Fruit fly (Drosophila melanogaster) whole organism, embryonic: Measurements from ENCODE around the gene Spn28Dc.

ENCODE experiments used
- CG10321 ChIP-seq: fragments of 200-800 bp; sonication (Bioruptor generic); IDR thresholded peaks from 2 replicates; pipeline ENCODE4 v1.3.6; 2022; ENCODE audit warnings: missing biosample characterization, missing genetic modification characterization
- CG10959 ChIP-seq: fragments of 200-800 bp; sonication (Bioruptor generic); IDR thresholded peaks from 2 replicates; pipeline ENCODE4 v1.3.6; 2022; ENCODE audit warnings: missing biosample characterization, missing genetic modification characterization
- CG11504 ChIP-seq: fragments of 200-800 bp; sonication (Bioruptor generic); optimal IDR thresholded peaks from 3 replicates; lab custom pipeline; 2019; ENCODE audit warnings: missing biosample characterization, mild to moderate bottlenecking, missing genetic modification characterization, moderate library complexity
- CG13287 ChIP-seq: fragments of 200-800 bp; sonication (Bioruptor generic); IDR thresholded peaks from 2 replicates; pipeline ENCODE4 v1.3.6; 2022; ENCODE audit warnings: missing biosample characterization, missing genetic modification characterization; ENCODE audit not compliant: partially characterized antibody
- CG14014 ChIP-seq: fragments of 200-800 bp; sonication (Bioruptor generic); IDR thresholded peaks from 2 replicates; pipeline ENCODE4 v1.3.6; 2022; ENCODE audit warnings: missing biosample characterization, missing genetic modification characterization
- CG15601 ChIP-seq: fragments of 200-800 bp; sonication (Bioruptor generic); optimal IDR thresholded peaks from 3 replicates; lab custom pipeline; 2019; ENCODE audit warnings: missing biosample characterization, mild to moderate bottlenecking, missing genetic modification characterization, moderate library complexity
- CG16815 ChIP-seq: fragments of 200-800 bp; sonication (Bioruptor generic); optimal IDR thresholded peaks from 3 replicates; lab custom pipeline; 2017; ENCODE audit warnings: missing biosample characterization, mild to moderate bottlenecking, missing genetic modification characterization
- CG2116 ChIP-seq: fragments of 200-800 bp; sonication (Bioruptor generic); optimal IDR thresholded peaks from 3 replicates; lab custom pipeline; 2018; ENCODE audit warnings: missing biosample characterization, mild to moderate bottlenecking, missing genetic modification characterization
- CG2120 ChIP-seq: fragments of 200-800 bp; sonication (Bioruptor generic); optimal IDR thresholded peaks from 3 replicates; lab custom pipeline; 2016; ENCODE audit warnings: missing biosample characterization, missing genetic modification characterization
- CG30020 ChIP-seq: fragments of 200-800 bp; optimal IDR thresholded peaks from 2 replicates; lab custom pipeline; 2019; ENCODE audit warnings: missing biosample characterization, mild to moderate bottlenecking, missing genetic modification characterization, moderate library complexity
- CG33213 ChIP-seq: fragments of 200-800 bp; sonication (Bioruptor generic); optimal IDR thresholded peaks from 3 replicates; lab custom pipeline; 2016; ENCODE audit warnings: missing biosample characterization, missing genetic modification characterization
- CG34422 ChIP-seq: fragments of 200-800 bp; sonication (Bioruptor generic); IDR thresholded peaks from 3 replicates; pipeline ENCODE4 v1.3.6; 2022; ENCODE audit warnings: missing biosample characterization, missing genetic modification characterization
- CG42726 ChIP-seq: fragments of 200-800 bp; sonication (Bioruptor generic); IDR thresholded peaks from 2 replicates; pipeline ENCODE4 v1.3.6; 2022; ENCODE audit warnings: missing biosample characterization, missing genetic modification characterization; ENCODE audit not compliant: partially characterized antibody
- CG4617 ChIP-seq: fragments of 200-800 bp; sonication (Bioruptor generic); optimal IDR thresholded peaks from 3 replicates; lab custom pipeline; 2016; ENCODE audit warnings: missing biosample characterization, missing genetic modification characterization, borderline replicate concordance
- CG4820 ChIP-seq: fragments of 200-800 bp; sonication (Bioruptor generic); optimal IDR thresholded peaks from 3 replicates; lab custom pipeline; 2016; ENCODE audit warnings: missing biosample characterization, missing genetic modification characterization
- CG5245 ChIP-seq: fragments of 200-800 bp; sonication (Bioruptor generic); optimal IDR thresholded peaks from 3 replicates; lab custom pipeline; 2016; ENCODE audit warnings: missing biosample characterization, missing genetic modification characterization
- CG5953 ChIP-seq: fragments of 200-800 bp; sonication (Bioruptor generic); IDR thresholded peaks from 2 replicates; pipeline ENCODE4 v1.3.6; 2022; ENCODE audit warnings: missing biosample characterization, missing genetic modification characterization
- CG6791 ChIP-seq: fragments of 200-800 bp; sonication (Bioruptor generic); IDR thresholded peaks from 3 replicates; pipeline ENCODE4 v1.3.6; 2022; ENCODE audit warnings: missing biosample characterization, missing genetic modification characterization; ENCODE audit not compliant: partially characterized antibody
- CG6813 ChIP-seq: fragments of 200-800 bp; sonication (Bioruptor generic); optimal IDR thresholded peaks from 2 replicates; lab custom pipeline; 2017; ENCODE audit warnings: missing biosample characterization, missing genetic modification characterization, mild to moderate bottlenecking, moderate library complexity, missing genetic modification reagents
- Dp ChIP-seq: fragments of 200-800 bp; sonication (Bioruptor generic); optimal IDR thresholded peaks from 2 replicates; lab custom pipeline; 2018; ENCODE audit warnings: missing biosample characterization, mild to moderate bottlenecking, missing genetic modification characterization, moderate library complexity
- Dref ChIP-seq: fragments of 200-800 bp; sonication (Bioruptor generic); IDR thresholded peaks from 2 replicates; pipeline ENCODE4 v1.3.6; 2022; ENCODE audit warnings: missing biosample characterization, missing genetic modification characterization
- Hey ChIP-seq: fragments of 200-800 bp; sonication (Bioruptor generic); optimal IDR thresholded peaks from 3 replicates; lab custom pipeline; 2018; ENCODE audit warnings: missing biosample characterization, mild to moderate bottlenecking, missing genetic modification characterization
- MBD-R2 ChIP-seq: fragments of 200-800 bp; sonication (Bioruptor generic); IDR thresholded peaks from 2 replicates; pipeline ENCODE4 v1.3.6; 2022; ENCODE audit warnings: missing biosample characterization, missing genetic modification characterization
- MESR4 ChIP-seq: fragments of 200-800 bp; sonication (Bioruptor generic); optimal IDR thresholded peaks from 2 replicates; lab custom pipeline; 2018; ENCODE audit warnings: missing biosample characterization, mild to moderate bottlenecking, missing genetic modification characterization, moderate library complexity
- Myb ChIP-seq: fragments of 200-800 bp; sonication (Bioruptor generic); optimal IDR thresholded peaks from 2 replicates; lab custom pipeline; 2016; ENCODE audit warnings: missing biosample characterization, missing genetic modification characterization
- Neu2 ChIP-seq: fragments of 200-800 bp; sonication (Bioruptor generic); optimal IDR thresholded peaks from 3 replicates; lab custom pipeline; 2016; ENCODE audit warnings: missing biosample characterization, missing genetic modification characterization, borderline replicate concordance
- Oli ChIP-seq: fragments of 200-800 bp; sonication (Bioruptor generic); optimal IDR thresholded peaks from 2 replicates; lab custom pipeline; 2018; ENCODE audit warnings: missing biosample characterization, mild to moderate bottlenecking, missing genetic modification characterization, moderate library complexity
- PHDP ChIP-seq: fragments of 200-800 bp; sonication (Bioruptor generic); optimal IDR thresholded peaks from 3 replicates; lab custom pipeline; 2018; ENCODE audit warnings: missing biosample characterization, mild to moderate bottlenecking, missing genetic modification characterization, moderate library complexity
- Scr ChIP-seq: fragments of 200-800 bp; sonication (Bioruptor generic); IDR thresholded peaks from 2 replicates; pipeline ENCODE4 v1.3.6; 2022; ENCODE audit warnings: missing biosample characterization, missing genetic modification characterization; ENCODE audit not compliant: partially characterized antibody
- Sin3A ChIP-seq: fragments of >200 bp; optimal IDR thresholded peaks from 2 replicates; lab custom pipeline; 2018
- Ssrp ChIP-seq: fragments of 200-800 bp; sonication (Bioruptor generic); optimal IDR thresholded peaks from 2 replicates; lab custom pipeline; 2018; ENCODE audit warnings: missing biosample characterization, mild to moderate bottlenecking, missing genetic modification characterization, moderate library complexity
- Stat92E ChIP-seq, 3 experiments: fragments of >200 bp in 2 of 3; fragments of 200-800 bp in 1 of 3; sonication (Bioruptor generic) in 1 of 3; optimal IDR thresholded peaks; 2 replicates each; lab custom pipeline; 2017 to 2019; ENCODE audit warnings: missing biosample characterization in 3 of 3, missing genetic modification characterization in 3 of 3, mild to moderate bottlenecking in 1 of 3, moderate library complexity in 1 of 3
- Vsx1 ChIP-seq: fragments of 200-800 bp; sonication (Bioruptor generic); optimal IDR thresholded peaks from 2 replicates; lab custom pipeline; 2017; ENCODE audit warnings: missing biosample characterization, mild to moderate bottlenecking, missing genetic modification characterization, missing genetic modification reagents
- aop ChIP-seq: fragments of 200-800 bp; sonication (Bioruptor generic); IDR thresholded peaks from 2 replicates; pipeline ENCODE4 v1.3.6; 2022; ENCODE audit warnings: missing biosample characterization, missing genetic modification characterization
- ato ChIP-seq: fragments of 200-800 bp; sonication (Bioruptor generic); IDR thresholded peaks from 2 replicates; pipeline ENCODE4 v1.3.6; 2022; ENCODE audit warnings: missing biosample characterization, missing genetic modification characterization; ENCODE audit not compliant: partially characterized antibody
- bsh ChIP-seq, 2 experiments: fragments of 200-800 bp; sonication (Bioruptor generic); optimal IDR thresholded peaks; 2 replicates each; lab custom pipeline; 2017 to 2018; ENCODE audit warnings: mild to moderate bottlenecking in 2 of 2, missing biosample characterization in 2 of 2, missing genetic modification characterization in 2 of 2, moderate library complexity in 1 of 2
- eve ChIP-seq, 2 experiments: fragments of >200 bp; optimal IDR thresholded peaks; 2 replicates each; lab custom pipeline; 2017; ENCODE audit warnings: missing biosample characterization in 2 of 2, missing genetic modification characterization in 2 of 2
- gsb-n ChIP-seq: fragments of 200-800 bp; sonication (Bioruptor generic); optimal IDR thresholded peaks from 3 replicates; lab custom pipeline; 2018; ENCODE audit warnings: missing biosample characterization, mild to moderate bottlenecking, missing genetic modification characterization
- hbn ChIP-seq: fragments of 200-800 bp; sonication (Bioruptor generic); IDR thresholded peaks from 2 replicates; pipeline ENCODE4 v1.3.6; 2022; ENCODE audit warnings: missing biosample characterization, missing genetic modification characterization; ENCODE audit not compliant: partially characterized antibody
- lbe ChIP-seq: fragments of 200-800 bp; sonication (Bioruptor generic); optimal IDR thresholded peaks from 2 replicates; lab custom pipeline; 2016; ENCODE audit warnings: missing biosample characterization, mild to moderate bottlenecking, missing genetic modification characterization
- nerfin-2 ChIP-seq: fragments of 200-800 bp; sonication (Bioruptor generic); IDR thresholded peaks from 2 replicates; pipeline ENCODE4 v1.3.6; 2022; ENCODE audit warnings: missing biosample characterization, missing genetic modification characterization; ENCODE audit not compliant: partially characterized antibody
- pb ChIP-seq: fragments of 200-800 bp; sonication (Bioruptor generic); optimal IDR thresholded peaks from 3 replicates; lab custom pipeline; 2016; ENCODE audit warnings: missing biosample characterization, missing genetic modification characterization
- pzg ChIP-seq: fragments of 200-800 bp; sonication (Bioruptor generic); optimal IDR thresholded peaks from 3 replicates; lab custom pipeline; 2018; ENCODE audit warnings: missing biosample characterization, mild to moderate bottlenecking, missing genetic modification characterization, moderate library complexity
- ranshi ChIP-seq: fragments of 200-800 bp; sonication (Bioruptor generic); IDR thresholded peaks from 2 replicates; pipeline ENCODE4 v1.3.6; 2022; ENCODE audit warnings: missing biosample characterization, missing genetic modification characterization
- sqz ChIP-seq: fragments of 200-800 bp; sonication (Bioruptor generic); optimal IDR thresholded peaks from 3 replicates; lab custom pipeline; 2018; ENCODE audit warnings: missing biosample characterization, mild to moderate bottlenecking, missing genetic modification characterization
- stc ChIP-seq: fragments of 200-800 bp; sonication (Bioruptor generic); IDR thresholded peaks from 2 replicates; pipeline ENCODE4 v1.3.6; 2022; ENCODE audit warnings: missing biosample characterization, missing genetic modification characterization
- stwl ChIP-seq: fragments of 200-800 bp; sonication (Bioruptor generic); optimal IDR thresholded peaks from 3 replicates; lab custom pipeline; 2018; ENCODE audit warnings: missing biosample characterization, mild to moderate bottlenecking, missing genetic modification characterization, moderate library complexity
- ttk ChIP-seq: fragments of 200-800 bp; sonication (Bioruptor generic); IDR thresholded peaks from 2 replicates; pipeline ENCODE4 v2.1.2; 2022; ENCODE audit warnings: missing biosample characterization, missing genetic modification characterization
- unc-4 ChIP-seq: fragments of 200-800 bp; sonication (Bioruptor generic); IDR thresholded peaks from 2 replicates; pipeline ENCODE4 v1.3.6; 2022; ENCODE audit warnings: missing biosample characterization, missing genetic modification characterization; ENCODE audit not compliant: partially characterized antibody
- zen2 ChIP-seq: fragments of 200-800 bp; sonication (Bioruptor generic); IDR thresholded peaks from 3 replicates; pipeline ENCODE4 v1.3.6; 2022; ENCODE audit warnings: missing biosample characterization, missing genetic modification characterization; ENCODE audit not compliant: partially characterized antibody

Spn28Dc gene

dm6 chr2L:8043282-8043668 is 36.3 kb upstream of the Spn28Dc start, which contains the start of gene Megf8 (continued):
- TF ChIP-seq Hey (no peak), CG34422 (GFP tag; lab: Robert Waterston, UW) (0 out of 3 replicates have a peak, but pooled peaks have one; percentile 8), Scr (peak; percentile 12; the same call in 1 of the 2 replicates), eve (GFP tag; optimal IDR thresholded peaks at IDR 0.05; lab: Kevin White, UChicago) (no peak), ttk (GFP tag; lab: Robert Waterston, UW) (no peak), CG16815 (GFP tag; lab: Kevin White, UChicago) (no peak), CG13287 (GFP tag; lab: Robert Waterston, UW) (peak; percentile 60), zen2 (GFP tag; lab: Robert Waterston, UW) (peak; percentile 84), CG5953 (GFP tag; lab: Robert Waterston, UW) (no peak), CG6813 (no peak), CG14014 (no peak), hbn (peak; percentile 55), bsh (GFP tag; optimal IDR thresholded peaks at IDR 0.05; lab: Kevin White, UChicago) (no peak), CG5245 (GFP tag; lab: Kevin White, UChicago) (no peak), PHDP (tag; lab: Kevin White, UChicago) (no peak), lbe (GFP tag; lab: Kevin White, UChicago) (no peak), nerfin-2 (peak; percentile 75), CG6791 (GFP tag; lab: Robert Waterston, UW) (peak; percentile 74), CG2116 (no peak), sqz (GFP tag; lab: Kevin White, UChicago) (no peak), CG30020 (tag; lab: Kevin White, UChicago) (no peak), stwl (tag; lab: Kevin White, UChicago) (peak; percentile 51), MESR4 (GFP tag; lab: Kevin White, UChicago) (peak; percentile 77), CG4820 (GFP tag; lab: Kevin White, UChicago) (no peak), pzg (GFP tag; lab: Kevin White, UChicago) (peak; percentile 28), CG42726 (GFP tag; lab: Robert Waterston, UW) (peak; percentile 21; the same call in 1 of the 2 replicates), Ssrp (tag; lab: Kevin White, UChicago) (no peak), gsb-n (no peak), Stat92E (GFP tag; optimal IDR thresholded peaks at IDR 0.05; lab: Kevin White, UChicago) (no peak), ranshi (GFP tag; lab: Robert Waterston, UW) (no peak), CG11504 (tag; lab: Kevin White, UChicago) (no peak), CG15601 (tag; lab: Kevin White, UChicago) (no peak), CG4617 (GFP tag; lab: Kevin White, UChicago) (peak; percentile 35), CG2120 (GFP tag; lab: Kevin White, UChicago) (no peak), Oli (tag; lab: Kevin White, UChicago) (no peak), pb (no peak), Sin3A (lab: Kevin White, UChicago) (no peak), MBD-R2 (GFP tag; lab: Robert Waterston, UW) (peak; percentile 52), unc-4 (GFP tag; lab: Robert Waterston, UW) (peak; percentile 53; the same call in 1 of the 2 replicates), CG33213 (GFP tag; lab: Kevin White, UChicago) (no peak), Neu2 (no peak), ato (GFP tag; lab: Robert Waterston, UW) (peak; percentile 77), Vsx1 (GFP tag; lab: Kevin White, UChicago) (no peak), Myb (GFP tag; lab: Kevin White, UChicago) (peak; percentile 81), Dp (GFP tag; lab: Kevin White, UChicago) (peak; percentile 26), Dref (peak; percentile 83), CG10321 (no peak), aop (GFP tag; lab: Robert Waterston, UW) (no peak), stc (GFP tag; lab: Robert Waterston, UW) (no peak), CG10959 (GFP tag; lab: Robert Waterston, UW) (no peak)
